Worm (Caenorhabditis elegans) whole organism, L4 larva: ENCODE results near the gene plc-1.

Experiments used
- D1046.2 ChIP-seq: fragments of 200-800 bp; sonication (Bioruptor generic); IDR thresholded peaks from 2 replicates; pipeline ENCODE4 v1.3.6; 2022; ENCODE audit warnings: missing genetic modification characterization, missing compliant biosample characterization
- F10B5.3 ChIP-seq: sonication (generic microtip); optimal IDR thresholded peaks from 2 replicates; lab custom pipeline; 2016; ENCODE audit warnings: mild to moderate bottlenecking, missing genetic modification characterization, missing compliant biosample characterization
- F37D6.2 ChIP-seq: sonication (generic microtip); optimal IDR thresholded peaks from 2 replicates; lab custom pipeline; 2016; ENCODE audit warnings: mild to moderate bottlenecking, missing genetic modification characterization, missing compliant biosample characterization
- R02D3.7 ChIP-seq: fragments of 150-350 bp; sonication (generic microtip); optimal IDR thresholded peaks from 3 replicates; lab custom pipeline; 2014; ENCODE audit warnings: missing biosample characterization, missing genetic modification characterization
- T20F7.1 ChIP-seq: fragments of 200-800 bp; sonication (Bioruptor generic); optimal IDR thresholded peaks from 2 replicates; lab custom pipeline; 2018; ENCODE audit warnings: mild to moderate bottlenecking, missing genetic modification characterization, missing compliant biosample characterization
- T26A8.4 ChIP-seq: fragments of 200-800 bp; sonication (Bioruptor generic); IDR thresholded peaks from 2 replicates; pipeline ENCODE4 v1.3.6; 2022; ENCODE audit warnings: missing genetic modification characterization, missing compliant biosample characterization
- Y105C5A.15 ChIP-seq: fragments of 200-800 bp; sonication (Bioruptor generic); IDR thresholded peaks from 2 replicates; pipeline ENCODE4 v1.3.6; 2022; ENCODE audit warnings: missing genetic modification characterization, missing compliant biosample characterization
- Y48G9A.11 ChIP-seq: fragments of 200-800 bp; sonication (Bioruptor generic); IDR thresholded peaks from 2 replicates; pipeline ENCODE4 v1.3.6; 2022; ENCODE audit warnings: missing genetic modification reagents, missing genetic modification characterization, missing compliant biosample characterization
- Y75B8A.6 ChIP-seq: fragments of 200-800 bp; sonication (Bioruptor generic); IDR thresholded peaks from 2 replicates; pipeline ENCODE4 v1.3.6; 2022; ENCODE audit warnings: missing genetic modification reagents, missing genetic modification characterization, missing compliant biosample characterization
- ZK337.2 ChIP-seq: fragments of 200-800 bp; sonication (Bioruptor generic); IDR thresholded peaks from 2 replicates; pipeline ENCODE4 v1.3.6; 2022; ENCODE audit warnings: missing genetic modification reagents, missing genetic modification characterization, missing compliant biosample characterization
- ZK546.5 ChIP-seq, 2 experiments: sonication (generic microtip); optimal IDR thresholded peaks; 2 replicates each; lab custom pipeline; 2017; ENCODE audit warnings: missing biosample characterization in 2 of 2, missing genetic modification characterization in 2 of 2
- aly-2 ChIP-seq: sonication (generic microtip); optimal IDR thresholded peaks from 2 replicates; lab custom pipeline; 2018; ENCODE audit warnings: missing biosample characterization, missing genetic modification characterization
- ama-1 ChIP-seq: fragments of 150-350 bp; optimal IDR thresholded peaks from 2 replicates; lab custom pipeline; 2014; ENCODE audit warnings: inconsistent platforms, mixed read lengths
- attf-4 ChIP-seq: sonication (generic microtip); optimal IDR thresholded peaks from 3 replicates; lab custom pipeline; 2017; ENCODE audit warnings: missing biosample characterization, missing genetic modification characterization
- ceh-32 ChIP-seq: sonication (generic microtip); optimal IDR thresholded peaks from 2 replicates; lab custom pipeline; 2016; ENCODE audit warnings: mild to moderate bottlenecking, missing genetic modification characterization, missing compliant biosample characterization; ENCODE audit not compliant: poor library complexity
- ceh-44 ChIP-seq: fragments of 200-800 bp; sonication (Bioruptor generic); IDR thresholded peaks from 2 replicates; pipeline ENCODE4 v1.3.6; 2022; ENCODE audit warnings: missing genetic modification reagents, missing genetic modification characterization, missing compliant biosample characterization
- ceh-82 ChIP-seq: sonication (generic microtip); optimal IDR thresholded peaks from 2 replicates; lab custom pipeline; 2017; ENCODE audit warnings: missing biosample characterization, missing genetic modification characterization
- ctbp-1 ChIP-seq: fragments of 200-800 bp; sonication (Bioruptor generic); IDR thresholded peaks from 2 replicates; pipeline ENCODE4 v1.3.6; 2022; ENCODE audit warnings: missing genetic modification reagents, missing genetic modification characterization, missing compliant biosample characterization
- daf-12 ChIP-seq: fragments of 150-350 bp; optimal IDR thresholded peaks from 2 replicates; lab custom pipeline; 2014; ENCODE audit warnings: missing biosample characterization, missing genetic modification reagents, missing genetic modification characterization
- daf-19 ChIP-seq: fragments of 200-800 bp; sonication (Bioruptor generic); conservative IDR thresholded peaks from 2 replicates; pipeline ENCODE4 v1.3.6; 2022; ENCODE audit warnings: missing genetic modification characterization, missing compliant biosample characterization
- daf-8 ChIP-seq: fragments of 200-800 bp; sonication (Bioruptor generic); IDR thresholded peaks from 2 replicates; pipeline ENCODE4 v1.3.6; 2022; ENCODE audit warnings: missing genetic modification characterization, missing compliant biosample characterization
- dmd-6 ChIP-seq: fragments of 200-800 bp; sonication (Bioruptor generic); IDR thresholded peaks from 2 replicates; pipeline ENCODE4 v1.3.6; 2022; ENCODE audit warnings: missing genetic modification reagents, missing genetic modification characterization, missing compliant biosample characterization
- duxl-1 ChIP-seq: sonication (generic microtip); optimal IDR thresholded peaks from 2 replicates; lab custom pipeline; 2016; ENCODE audit warnings: mild to moderate bottlenecking, missing genetic modification characterization, moderate library complexity, missing compliant biosample characterization; ENCODE audit not compliant: poor library complexity
- egl-27 ChIP-seq: sonication (generic microtip); optimal IDR thresholded peaks from 3 replicates; lab custom pipeline; 2017; ENCODE audit warnings: missing biosample characterization, missing genetic modification reagents, missing genetic modification characterization
- egl-43 ChIP-seq: fragments of 200-800 bp; sonication (Bioruptor generic); IDR thresholded peaks from 2 replicates; pipeline ENCODE4 v1.3.6; 2022; ENCODE audit warnings: missing genetic modification reagents, missing genetic modification characterization, missing compliant biosample characterization
- gei-8 ChIP-seq: fragments of 200-800 bp; sonication (Bioruptor generic); optimal IDR thresholded peaks from 2 replicates; lab custom pipeline; 2018; ENCODE audit warnings: mild to moderate bottlenecking, missing genetic modification characterization, missing compliant biosample characterization
- hlh-11 ChIP-seq: fragments of 200-800 bp; sonication (Bioruptor generic); optimal IDR thresholded peaks from 2 replicates; lab custom pipeline; 2018; ENCODE audit warnings: mild to moderate bottlenecking, missing genetic modification characterization, missing compliant biosample characterization
- jun-1 ChIP-seq: fragments of 150-350 bp; optimal IDR thresholded peaks from 2 replicates; lab custom pipeline; 2014; ENCODE audit warnings: missing biosample characterization, missing genetic modification reagents, missing genetic modification characterization
- lin-13 ChIP-seq: fragments of 150-350 bp; optimal IDR thresholded peaks from 2 replicates; lab custom pipeline; 2014; ENCODE audit warnings: missing biosample characterization, missing genetic modification reagents, missing genetic modification characterization
- lin-38 ChIP-seq: fragments of 200-800 bp; sonication (Bioruptor generic); IDR thresholded peaks from 2 replicates; pipeline ENCODE4 v1.3.6; 2022; ENCODE audit warnings: missing genetic modification reagents, missing genetic modification characterization, missing compliant biosample characterization
- lir-3 ChIP-seq: sonication (generic microtip); optimal IDR thresholded peaks from 2 replicates; lab custom pipeline; 2016; ENCODE audit warnings: mild to moderate bottlenecking, missing genetic modification characterization, missing compliant biosample characterization
- lsy-2 ChIP-seq, 2 experiments: fragments of 150-350 bp in 1 of 2; sonication (generic microtip) in 1 of 2; optimal IDR thresholded peaks; 2 replicates each; lab custom pipeline; 2014 to 2017; ENCODE audit warnings: missing biosample characterization in 2 of 2, missing genetic modification characterization in 2 of 2
- mdl-1 ChIP-seq, 2 experiments: fragments of 150-350 bp in 1 of 2; sonication (generic microtip) in 1 of 2; optimal IDR thresholded peaks; 2 replicates each; lab custom pipeline; 2014 to 2017; ENCODE audit warnings: missing biosample characterization in 2 of 2, missing genetic modification characterization in 2 of 2
- mep-1 ChIP-seq: fragments of 150-350 bp; sonication (generic microtip); optimal IDR thresholded peaks from 3 replicates; lab custom pipeline; 2014; ENCODE audit warnings: missing biosample characterization, missing genetic modification characterization
- mes-2 ChIP-seq: sonication (generic microtip); optimal IDR thresholded peaks from 2 replicates; lab custom pipeline; 2016; ENCODE audit warnings: missing genotype, mild to moderate bottlenecking, missing genetic modification characterization, missing compliant biosample characterization; ENCODE audit not compliant: poor library complexity, severe bottlenecking
- mxl-3 ChIP-seq: fragments of 200-800 bp; sonication (Bioruptor generic); optimal IDR thresholded peaks from 2 replicates; lab custom pipeline; 2018; ENCODE audit warnings: mild to moderate bottlenecking, missing genetic modification characterization, missing compliant biosample characterization
- nhr-10 ChIP-seq: fragments of 150-350 bp; optimal IDR thresholded peaks from 2 replicates; lab custom pipeline; 2014; ENCODE audit warnings: missing biosample characterization, missing genetic modification characterization
- nhr-11 ChIP-seq: fragments of 150-350 bp; optimal IDR thresholded peaks from 2 replicates; lab custom pipeline; 2014; ENCODE audit warnings: missing biosample characterization, missing genetic modification characterization
- nhr-237 ChIP-seq: sonication (generic microtip); optimal IDR thresholded peaks from 2 replicates; lab custom pipeline; 2017; ENCODE audit warnings: missing biosample characterization, missing genetic modification characterization
- nhr-76 ChIP-seq: fragments of 150-350 bp; optimal IDR thresholded peaks from 2 replicates; lab custom pipeline; 2014; ENCODE audit warnings: missing biosample characterization, missing genetic modification characterization
- pha-4 ChIP-seq, 2 experiments: fragments of 150-350 bp in 1 of 2; fragments of 200-800 bp in 1 of 2; sonication (Bioruptor generic) in 1 of 2; IDR thresholded peaks in 1 of 2; optimal IDR thresholded peaks in 1 of 2; 2 replicates each; pipeline versions ENCODE4 v1.3.6 to Lab custom; 2014 to 2022; ENCODE audit warnings: missing genetic modification characterization in 2 of 2, missing genetic modification reagents in 2 of 2, missing biosample characterization in 1 of 2, missing compliant biosample characterization in 1 of 2
- rbr-2 ChIP-seq: sonication (generic microtip); optimal IDR thresholded peaks from 2 replicates; lab custom pipeline; 2016; ENCODE audit warnings: missing genotype, missing genetic modification characterization, missing compliant biosample characterization
- sdz-12 ChIP-seq: fragments of 200-800 bp; sonication (Bioruptor generic); optimal IDR thresholded peaks from 2 replicates; lab custom pipeline; 2018; ENCODE audit warnings: mild to moderate bottlenecking, missing genetic modification characterization, missing compliant biosample characterization
- snpc-1.2 ChIP-seq: fragments of 200-800 bp; sonication (Bioruptor generic); IDR thresholded peaks from 2 replicates; pipeline ENCODE4 v1.3.6; 2022; ENCODE audit warnings: missing genetic modification reagents, missing genetic modification characterization, missing compliant biosample characterization
- spr-1 ChIP-seq: sonication (generic microtip); optimal IDR thresholded peaks from 2 replicates; lab custom pipeline; 2016; ENCODE audit warnings: mild to moderate bottlenecking, missing genetic modification characterization, missing compliant biosample characterization
- spr-3 ChIP-seq: fragments of 200-800 bp; sonication (Bioruptor generic); optimal IDR thresholded peaks from 2 replicates; lab custom pipeline; 2018; ENCODE audit warnings: mild to moderate bottlenecking, missing genetic modification characterization, missing compliant biosample characterization
- vab-7 ChIP-seq: fragments of 200-800 bp; sonication (Bioruptor generic); IDR thresholded peaks from 2 replicates; pipeline ENCODE4 v1.3.6; 2022; ENCODE audit warnings: missing genetic modification reagents, missing genetic modification characterization, missing compliant biosample characterization
- zfp-2 ChIP-seq: sonication (generic microtip); optimal IDR thresholded peaks from 2 replicates; lab custom pipeline; 2016; ENCODE audit warnings: mild to moderate bottlenecking, missing genetic modification characterization, missing compliant biosample characterization
- zfp-3 ChIP-seq: fragments of 200-800 bp; sonication (Bioruptor generic); conservative IDR thresholded peaks from 2 replicates; pipeline ENCODE4 v1.3.6; 2022; ENCODE audit warnings: missing genetic modification reagents, missing genetic modification characterization, missing compliant biosample characterization
- zip-11 ChIP-seq: fragments of 200-800 bp; sonication (Bioruptor generic); IDR thresholded peaks from 2 replicates; pipeline ENCODE4 v1.3.6; 2022; ENCODE audit warnings: missing genetic modification characterization, missing compliant biosample characterization
- ztf-11 ChIP-seq: fragments of 150-350 bp; optimal IDR thresholded peaks from 2 replicates; lab custom pipeline; 2014; ENCODE audit warnings: missing biosample characterization, missing genetic modification characterization
- ztf-7 ChIP-seq: fragments of 150-350 bp; optimal IDR thresholded peaks from 2 replicates; lab custom pipeline; 2014; ENCODE audit warnings: missing biosample characterization, missing genetic modification characterization

The plc-1 gene

ce11 chrX:10772165-10772584, 66.3 kb downstream of the plc-1 start (continued):
- TF ChIP-seq F10B5.3 (tag; lab: Kevin White, UChicago) (no peak), mdl-1 (tag; optimal IDR thresholded peaks at IDR 0.05; lab: Kevin White, UChicago) (peak in 1 of 2 experiments; percentile 69), lsy-2 (tag; optimal IDR thresholded peaks at IDR 0.05; lab: Kevin White, UChicago) (peak; percentile 68 to 70), attf-4 (no peak), nhr-11 (tag; lab: Kevin White, UChicago) (peak; percentile 74), daf-12 (tag; lab: Kevin White, UChicago) (no peak), sdz-12 (no peak), duxl-1 (tag; lab: Kevin White, UChicago) (no peak), ztf-7 (no peak), ztf-11 (no peak), Y105C5A.15 (GFP tag; lab: Robert Waterston, UW) (no peak), pha-4 (GFP tag; IDR thresholded peaks at IDR 0.05; lab: Robert Waterston, UW) (0 out of 2 replicates have a peak, but pooled peaks have one; percentile 46), pha-4 (tag; optimal IDR thresholded peaks at IDR 0.05; lab: Kevin White, UChicago) (peak; percentile 45), Y48G9A.11 (GFP tag; lab: Robert Waterston, UW) (no peak), ceh-82 (tag; lab: Kevin White, UChicago) (no peak), ceh-32 (tag; lab: Kevin White, UChicago) (no peak), lir-3 (tag; lab: Kevin White, UChicago) (no peak), mep-1 (tag; lab: Kevin White, UChicago) (peak; percentile 68), zip-11 (GFP tag; lab: Robert Waterston, UW) (no peak), nhr-76 (tag; lab: Kevin White, UChicago) (peak; percentile 24), jun-1 (tag; lab: Kevin White, UChicago) (no peak), vab-7 (no peak), aly-2 (tag; lab: Kevin White, UChicago) (no peak), mes-2 (tag; lab: Kevin White, UChicago) (peak; percentile 59), spr-3 (GFP tag; lab: Kevin White, UChicago) (no peak), zfp-2 (tag; lab: Kevin White, UChicago) (no peak), T26A8.4 (peak; percentile 47), D1046.2 (GFP tag; lab: Robert Waterston, UW) (no peak), T20F7.1 (GFP tag; lab: Kevin White, UChicago) (peak; percentile 31), F37D6.2 (tag; lab: Kevin White, UChicago) (no peak), mxl-3 (GFP tag; lab: Kevin White, UChicago) (peak; percentile 71), ceh-44 (GFP tag; lab: Robert Waterston, UW) (no peak), egl-43 (GFP tag; lab: Robert Waterston, UW) (no peak), lin-38 (no peak), nhr-10 (tag; lab: Kevin White, UChicago) (peak; percentile 90), hlh-11 (tag; lab: Kevin White, UChicago) (peak; percentile 97), dmd-6 (GFP tag; lab: Robert Waterston, UW) (peak; percentile 90), ama-1 (lab: Kevin White, UChicago) (peak; percentile 12), daf-8 (no peak), zfp-3 (GFP tag; lab: Robert Waterston, UW) (no peak), nhr-237 (no peak), gei-8 (GFP tag; lab: Kevin White, UChicago) (peak; percentile 48), daf-19 (no peak), Y75B8A.6 (GFP tag; lab: Robert Waterston, UW) (0 out of 2 replicates have a peak, but pooled peaks have one; percentile 6), ZK546.5 (tag; optimal IDR thresholded peaks at IDR 0.05; lab: Kevin White, UChicago) (no peak), snpc-1.2 (no peak), lin-13 (peak; percentile 36), ZK337.2 (GFP tag; lab: Robert Waterston, UW) (no peak), egl-27 (tag; lab: Kevin White, UChicago) (no peak), rbr-2 (tag; lab: Kevin White, UChicago) (peak; percentile 13), ctbp-1 (0 out of 2 replicates have a peak, but pooled peaks have one; percentile 9), R02D3.7 (tag; lab: Kevin White, UChicago) (no peak), spr-1 (tag; lab: Kevin White, UChicago) (no peak)
